Worm (Caenorhabditis elegans) whole organism, L3 larva: ENCODE measurements around the gene F10D7.4.
A peak's percentile ranks its signal among the peaks of the same experiment; 100 is the strongest.

Source experiments
- ceh-82 ChIP-seq: fragments of 150-350 bp; optimal IDR thresholded peaks from 2 replicates; lab custom pipeline; 2014; ENCODE audit warnings: missing biosample characterization, missing genetic modification characterization
- elt-2 ChIP-seq: sonication (generic microtip); optimal IDR thresholded peaks from 2 replicates; lab custom pipeline; 2016; ENCODE audit warnings: missing genetic modification reagents, mild to moderate bottlenecking, missing genetic modification characterization, missing compliant biosample characterization
- eor-1 ChIP-seq, 2 experiments: fragments of 150-350 bp; optimal IDR thresholded peaks; 2 replicates each; lab custom pipeline; 2014 to 2018; ENCODE audit warnings: missing biosample characterization in 2 of 2, missing genetic modification characterization in 2 of 2
- nhr-237 ChIP-seq: fragments of 150-350 bp; optimal IDR thresholded peaks from 2 replicates; lab custom pipeline; 2014; ENCODE audit warnings: missing biosample characterization, missing genetic modification characterization
- nhr-77 ChIP-seq: fragments of 150-350 bp; optimal IDR thresholded peaks from 2 replicates; lab custom pipeline; 2014; ENCODE audit warnings: missing biosample characterization, missing genetic modification characterization
- tbx-2 ChIP-seq: sonication (generic microtip); optimal IDR thresholded peaks from 2 replicates; lab custom pipeline; 2016; ENCODE audit warnings: mild to moderate bottlenecking, missing genetic modification characterization, missing compliant biosample characterization
- unc-62 ChIP-seq: fragments of 150-350 bp; sonication (generic microtip); optimal IDR thresholded peaks from 4 replicates; lab custom pipeline; 2014; ENCODE audit warnings: missing biosample characterization, missing genetic modification reagents, missing genetic modification characterization
- ztf-4 ChIP-seq: fragments of 150-350 bp; optimal IDR thresholded peaks from 2 replicates; lab custom pipeline; 2014; ENCODE audit warnings: missing biosample characterization, missing genetic modification characterization

ce11 chrX:17378996-17379395 lies 2.9 kb downstream of the F10D7.4 start:
- TF ChIP-seq nhr-77 (tag; lab: Kevin White, UChicago) (no peak), ztf-4 (no peak), elt-2 (tag; lab: Kevin White, UChicago) (peak; percentile 56), ceh-82 (tag; lab: Kevin White, UChicago) (no peak), tbx-2 (no peak), eor-1 (tag; optimal IDR thresholded peaks at IDR 0.05; lab: Kevin White, UChicago) (no peak), nhr-237 (no peak), unc-62 (GFP tag; lab: Kevin White, UChicago) (no peak)
